Fruit fly (Drosophila melanogaster) whole organism, embryonic: ENCODE measurements around the gene CG11350.

ENCODE experiments used
- Aef1 ChIP-seq: fragments of 200-800 bp; sonication (Bioruptor generic); IDR thresholded peaks from 3 replicates; pipeline ENCODE4 v1.3.6; 2022; ENCODE audit warnings: missing biosample characterization, missing genetic modification characterization
- BEAF-32 ChIP-seq: fragments of 200-800 bp; sonication (Bioruptor generic); optimal IDR thresholded peaks from 3 replicates; lab custom pipeline; 2017; ENCODE audit warnings: missing biosample characterization, missing genetic modification characterization, mild to moderate bottlenecking, moderate library complexity, missing genetic modification reagents
- CG10543 ChIP-seq: fragments of 200-800 bp; sonication (Bioruptor generic); optimal IDR thresholded peaks from 3 replicates; lab custom pipeline; 2017; ENCODE audit warnings: missing biosample characterization, mild to moderate bottlenecking, missing genetic modification characterization, moderate library complexity
- CG11398 ChIP-seq: fragments of 200-800 bp; sonication (Bioruptor generic); optimal IDR thresholded peaks from 2 replicates; lab custom pipeline; 2016; ENCODE audit warnings: missing biosample characterization, missing genetic modification characterization
- CG11560 ChIP-seq: fragments of 200-800 bp; sonication (Bioruptor generic); IDR thresholded peaks from 3 replicates; pipeline ENCODE4 v1.3.6; 2022; ENCODE audit warnings: missing biosample characterization, missing genetic modification characterization
- CG12236 ChIP-seq: fragments of 200-800 bp; sonication (Bioruptor generic); optimal IDR thresholded peaks from 2 replicates; lab custom pipeline; 2016; ENCODE audit warnings: missing biosample characterization, missing genetic modification characterization
- CG13123 ChIP-seq: fragments of 200-800 bp; sonication (Bioruptor generic); optimal IDR thresholded peaks from 2 replicates; lab custom pipeline; 2016; ENCODE audit warnings: missing biosample characterization, missing genetic modification characterization
- CG13624 ChIP-seq: fragments of 200-800 bp; sonication (Bioruptor generic); optimal IDR thresholded peaks from 2 replicates; lab custom pipeline; 2016; ENCODE audit warnings: missing biosample characterization, missing genetic modification characterization
- CG13894 ChIP-seq: fragments of 200-800 bp; sonication (Bioruptor generic); optimal IDR thresholded peaks from 3 replicates; lab custom pipeline; 2018; ENCODE audit warnings: missing biosample characterization, mild to moderate bottlenecking, missing genetic modification characterization, moderate library complexity
- CG16779 ChIP-seq: fragments of 200-800 bp; sonication (Bioruptor generic); IDR thresholded peaks from 2 replicates; pipeline ENCODE4 v1.3.6; 2022; ENCODE audit warnings: missing biosample characterization, missing genetic modification characterization
- CG16813 ChIP-seq: fragments of 200-800 bp; sonication (Bioruptor generic); IDR thresholded peaks from 3 replicates; pipeline ENCODE4 v1.3.6; 2022; ENCODE audit warnings: missing biosample characterization, missing genetic modification characterization; ENCODE audit not compliant: partially characterized antibody
- CG17568 ChIP-seq: fragments of 200-800 bp; sonication (Bioruptor generic); optimal IDR thresholded peaks from 2 replicates; lab custom pipeline; 2018; ENCODE audit warnings: missing biosample characterization, mild to moderate bottlenecking, missing genetic modification characterization, moderate library complexity
- CG17612 ChIP-seq: fragments of 200-800 bp; sonication (Bioruptor generic); IDR thresholded peaks from 2 replicates; pipeline ENCODE4 v1.3.6; 2022; ENCODE audit warnings: missing biosample characterization, missing genetic modification characterization
- CG1792 ChIP-seq: fragments of 200-800 bp; sonication (Bioruptor generic); optimal IDR thresholded peaks from 2 replicates; lab custom pipeline; 2016; ENCODE audit warnings: missing biosample characterization, missing genetic modification characterization
- CG3163 ChIP-seq: fragments of 200-800 bp; sonication (Bioruptor generic); optimal IDR thresholded peaks from 3 replicates; lab custom pipeline; 2016; ENCODE audit warnings: missing biosample characterization, missing genetic modification characterization
- CG32532 ChIP-seq: fragments of 200-800 bp; sonication (Bioruptor generic); IDR thresholded peaks from 2 replicates; pipeline ENCODE4 v1.3.6; 2022; ENCODE audit warnings: missing biosample characterization, missing genetic modification characterization
- CG3281 ChIP-seq: fragments of 200-800 bp; sonication (Bioruptor generic); optimal IDR thresholded peaks from 3 replicates; lab custom pipeline; 2017; ENCODE audit warnings: missing biosample characterization, mild to moderate bottlenecking, missing genetic modification characterization
- CG4730 ChIP-seq: fragments of 200-800 bp; sonication (Bioruptor generic); IDR thresholded peaks from 2 replicates; pipeline ENCODE4 v1.3.6; 2022; ENCODE audit warnings: missing biosample characterization, missing genetic modification characterization
- CG6765 ChIP-seq: fragments of 200-800 bp; sonication (Bioruptor generic); optimal IDR thresholded peaks from 3 replicates; lab custom pipeline; 2017; ENCODE audit warnings: missing biosample characterization, mild to moderate bottlenecking, missing genetic modification characterization
- CG6791 ChIP-seq: fragments of 200-800 bp; sonication (Bioruptor generic); IDR thresholded peaks from 3 replicates; pipeline ENCODE4 v1.3.6; 2022; ENCODE audit warnings: missing biosample characterization, missing genetic modification characterization; ENCODE audit not compliant: partially characterized antibody
- CG7556 ChIP-seq: fragments of 200-800 bp; sonication (Bioruptor generic); optimal IDR thresholded peaks from 2 replicates; lab custom pipeline; 2017; ENCODE audit warnings: missing biosample characterization, mild to moderate bottlenecking, missing genetic modification characterization
- CG7786 ChIP-seq: fragments of 200-800 bp; sonication (Bioruptor generic); optimal IDR thresholded peaks from 2 replicates; lab custom pipeline; 2016; ENCODE audit warnings: missing biosample characterization, missing genetic modification characterization
- CG8089 ChIP-seq: fragments of 200-800 bp; sonication (Bioruptor generic); optimal IDR thresholded peaks from 3 replicates; lab custom pipeline; 2016; ENCODE audit warnings: missing biosample characterization, missing genetic modification characterization
- CG8924 ChIP-seq: fragments of 200-800 bp; optimal IDR thresholded peaks from 3 replicates; lab custom pipeline; 2019; ENCODE audit warnings: missing biosample characterization, mild to moderate bottlenecking, missing genetic modification characterization, moderate library complexity
- CkIIα-i1 ChIP-seq: fragments of 200-800 bp; sonication (Bioruptor generic); IDR thresholded peaks from 2 replicates; pipeline ENCODE4 v1.3.6; 2022; ENCODE audit warnings: missing biosample characterization, missing genetic modification characterization
- H15 ChIP-seq: fragments of 200-800 bp; sonication (Bioruptor generic); IDR thresholded peaks from 3 replicates; pipeline ENCODE4 v1.3.6; 2022; ENCODE audit warnings: missing biosample characterization, missing genetic modification characterization
- Hr39 ChIP-seq: fragments of >200 bp; optimal IDR thresholded peaks from 2 replicates; lab custom pipeline; 2017
- Jarid2 ChIP-seq: fragments of 200-800 bp; sonication (Bioruptor generic); optimal IDR thresholded peaks from 3 replicates; lab custom pipeline; 2017; ENCODE audit warnings: mild to moderate bottlenecking, missing biosample characterization, missing genetic modification reagents, missing genetic modification characterization
- Rx ChIP-seq: fragments of 200-800 bp; sonication (Bioruptor generic); IDR thresholded peaks from 2 replicates; pipeline ENCODE4 v1.3.6; 2022; ENCODE audit warnings: missing biosample characterization, missing genetic modification characterization
- Sin3A ChIP-seq: fragments of >200 bp; optimal IDR thresholded peaks from 2 replicates; lab custom pipeline; 2018
- Sry-β ChIP-seq: fragments of 200-800 bp; sonication (Bioruptor generic); optimal IDR thresholded peaks from 2 replicates; lab custom pipeline; 2018; ENCODE audit warnings: missing biosample characterization, mild to moderate bottlenecking, missing genetic modification characterization, moderate library complexity
- Taf1 ChIP-seq: fragments of 200-800 bp; sonication (Bioruptor generic); IDR thresholded peaks from 2 replicates; pipeline ENCODE4 v1.3.6; 2022; ENCODE audit warnings: missing biosample characterization, missing genetic modification characterization
- Xrp1 ChIP-seq: fragments of 200-800 bp; sonication (Bioruptor generic); IDR thresholded peaks from 2 replicates; pipeline ENCODE4 v1.3.6; 2022; ENCODE audit warnings: missing biosample characterization, missing genetic modification characterization
- bcd ChIP-seq: fragments of 200-800 bp; sonication (Bioruptor generic); optimal IDR thresholded peaks from 2 replicates; lab custom pipeline; 2017; ENCODE audit warnings: missing biosample characterization, mild to moderate bottlenecking, missing genetic modification characterization
- br ChIP-seq: fragments of >200 bp; optimal IDR thresholded peaks from 2 replicates; lab custom pipeline; 2017
- cas ChIP-seq: fragments of 200-800 bp; sonication (Bioruptor generic); IDR thresholded peaks from 2 replicates; pipeline ENCODE4 v1.3.6; 2022; ENCODE audit warnings: missing biosample characterization, missing genetic modification characterization
- cato ChIP-seq: fragments of 200-800 bp; sonication (Bioruptor generic); optimal IDR thresholded peaks from 2 replicates; lab custom pipeline; 2016; ENCODE audit warnings: missing biosample characterization, missing genetic modification characterization, borderline replicate concordance
- caup ChIP-seq: fragments of 200-800 bp; sonication (Bioruptor generic); optimal IDR thresholded peaks from 3 replicates; lab custom pipeline; 2017; ENCODE audit warnings: missing biosample characterization, mild to moderate bottlenecking, missing genetic modification characterization, moderate library complexity; ENCODE audit not compliant: severe bottlenecking
- crol ChIP-seq: fragments of 200-800 bp; sonication (Bioruptor generic); IDR thresholded peaks from 2 replicates; pipeline ENCODE4 v1.3.6; 2022; ENCODE audit warnings: missing biosample characterization, missing genetic modification characterization
- danr ChIP-seq: fragments of 200-800 bp; sonication (Bioruptor generic); IDR thresholded peaks from 2 replicates; pipeline ENCODE4 v1.3.6; 2022; ENCODE audit warnings: missing biosample characterization, missing genetic modification characterization
- esg ChIP-seq: fragments of 200-800 bp; sonication (Bioruptor generic); conservative IDR thresholded peaks from 2 replicates; pipeline ENCODE4 v1.3.6; 2022; ENCODE audit warnings: missing biosample characterization, missing genetic modification characterization
- fu2 ChIP-seq: fragments of 200-800 bp; sonication (Bioruptor generic); optimal IDR thresholded peaks from 2 replicates; lab custom pipeline; 2016; ENCODE audit warnings: missing biosample characterization, missing genetic modification characterization
- hth ChIP-seq: fragments of >200 bp; optimal IDR thresholded peaks from 2 replicates; lab custom pipeline; 2017; ENCODE audit warnings: inconsistent platforms
- lilli ChIP-seq: fragments of 200-800 bp; sonication (Bioruptor generic); optimal IDR thresholded peaks from 3 replicates; lab custom pipeline; 2016; ENCODE audit warnings: missing biosample characterization, missing genetic modification characterization
- otp ChIP-seq: fragments of 200-800 bp; sonication (Bioruptor generic); IDR thresholded peaks from 3 replicates; pipeline ENCODE4, ENCODE4 v1.3.6; 2022; ENCODE audit warnings: missing biosample characterization, missing genetic modification characterization
- slbo ChIP-seq: fragments of 200-800 bp; sonication (Bioruptor generic); IDR thresholded peaks from 2 replicates; pipeline ENCODE4 v1.3.6; 2022; ENCODE audit warnings: missing biosample characterization, missing genetic modification characterization
- slp2 ChIP-seq: fragments of 200-800 bp; sonication (Bioruptor generic); optimal IDR thresholded peaks from 2 replicates; lab custom pipeline; 2016; ENCODE audit warnings: missing biosample characterization, missing genetic modification characterization
- sr ChIP-seq: fragments of 200-800 bp; sonication (Bioruptor generic); IDR thresholded peaks from 3 replicates; pipeline ENCODE4 v1.3.6; 2022; ENCODE audit warnings: missing biosample characterization, missing genetic modification characterization
- stwl ChIP-seq: fragments of 200-800 bp; sonication (Bioruptor generic); optimal IDR thresholded peaks from 3 replicates; lab custom pipeline; 2018; ENCODE audit warnings: missing biosample characterization, mild to moderate bottlenecking, missing genetic modification characterization, moderate library complexity
- toy ChIP-seq: fragments of 200-800 bp; sonication (Bioruptor generic); IDR thresholded peaks from 2 replicates; pipeline ENCODE4 v1.3.6; 2022; ENCODE audit warnings: missing biosample characterization, missing genetic modification characterization
- vvl ChIP-seq: fragments of 200-800 bp; sonication (Bioruptor generic); IDR thresholded peaks from 2 replicates; pipeline ENCODE4 v1.3.6; 2022; ENCODE audit warnings: missing biosample characterization, missing genetic modification characterization
- wek ChIP-seq: fragments of 200-800 bp; sonication (Bioruptor generic); optimal IDR thresholded peaks from 3 replicates; lab custom pipeline; 2018; ENCODE audit warnings: missing biosample characterization, mild to moderate bottlenecking, missing genetic modification characterization, moderate library complexity

Gene CG11350

DNA sequence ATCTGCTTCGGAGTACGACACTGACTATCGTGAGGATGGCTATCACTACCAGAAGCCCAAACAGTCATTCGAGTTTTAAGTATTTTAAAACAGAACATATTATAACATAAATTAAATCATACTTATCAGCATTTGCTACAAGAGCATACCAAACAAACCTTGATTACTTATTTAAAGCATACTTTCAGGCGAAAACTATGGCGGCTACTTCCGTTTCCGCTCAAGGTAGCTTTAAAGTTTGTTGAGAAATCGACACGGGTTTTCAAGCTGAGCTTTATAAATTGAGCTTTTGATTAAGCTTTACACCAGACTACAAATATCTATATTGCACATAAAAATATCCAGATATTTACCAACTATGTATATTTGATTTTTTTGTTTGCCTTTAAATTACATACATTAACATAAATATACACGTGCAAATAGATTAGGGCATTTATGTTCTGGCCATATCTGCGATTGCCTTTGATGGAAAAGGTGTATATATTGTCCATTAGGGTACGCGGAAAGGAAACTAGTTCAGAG lies 7.6 kb upstream of the CG11350 start (continued):
- TF ChIP-seq CG13894 (tag; lab: Kevin White, UChicago) = peak; percentile 59
- peak; percentile 58 for TF ChIP-seq lilli (GFP tag; lab: Kevin White, UChicago)
- peak; percentile 67 for TF ChIP-seq CG8089 (GFP tag; lab: Kevin White, UChicago)
- peak; percentile 59 for TF ChIP-seq CG7556 (GFP tag; lab: Kevin White, UChicago)
- TF ChIP-seq BEAF-32 (GFP tag; lab: Kevin White, UChicago) = no peak
- TF ChIP-seq br (lab: Kevin White, UChicago) = no peak
- no peak for TF ChIP-seq Sin3A (lab: Kevin White, UChicago)
- no peak for TF ChIP-seq crol (GFP tag; lab: Robert Waterston, UW)
- TF ChIP-seq hth (lab: Kevin White, UChicago) = no peak
- TF ChIP-seq CG17568 = peak; percentile 98
- peak; percentile 79 for TF ChIP-seq CG12236
- TF ChIP-seq danr (GFP tag; lab: Robert Waterston, UW) = no peak
- TF ChIP-seq CG17612 (GFP tag; lab: Robert Waterston, UW) = no peak
- no peak for TF ChIP-seq Xrp1 (GFP tag; lab: Robert Waterston, UW)
- 0 out of 2 replicates have a peak, but pooled peaks have one; percentile 32 for TF ChIP-seq toy
- peak; percentile 85 for TF ChIP-seq CG10543 (GFP tag; lab: Kevin White, UChicago)
- TF ChIP-seq wek (GFP tag; lab: Kevin White, UChicago) = peak; percentile 89
- TF ChIP-seq cas (GFP tag; lab: Robert Waterston, UW) = no peak
- peak; percentile 47 for TF ChIP-seq CG13123 (GFP tag; lab: Kevin White, UChicago)
- TF ChIP-seq CG3163 (GFP tag; lab: Kevin White, UChicago) = peak; percentile 24
- peak; percentile 94 for TF ChIP-seq CG3281 (GFP tag; lab: Kevin White, UChicago)
- TF ChIP-seq Hr39 (lab: Kevin White, UChicago) = no peak
- peak; percentile 52 for TF ChIP-seq slp2 (GFP tag; lab: Kevin White, UChicago)
- TF ChIP-seq stwl = peak; percentile 27
- peak; percentile 80 for TF ChIP-seq sr (GFP tag; lab: Robert Waterston, UW)
- no peak for TF ChIP-seq CG4730 (GFP tag; lab: Robert Waterston, UW)
- peak; percentile 89 for TF ChIP-seq vvl (GFP tag; lab: Robert Waterston, UW)
- no peak for TF ChIP-seq CG1792
- no peak for TF ChIP-seq CG11560 (tag; lab: Robert Waterston, UW)
- no peak for TF ChIP-seq Aef1 (GFP tag; lab: Robert Waterston, UW)
- peak; percentile 73 for TF ChIP-seq CG13624 (GFP tag; lab: Kevin White, UChicago)
- no peak for TF ChIP-seq CkIIα-i1 (GFP tag; lab: Robert Waterston, UW)
- TF ChIP-seq cato (GFP tag; lab: Kevin White, UChicago) = peak; percentile 56
- peak; percentile 68 for TF ChIP-seq Jarid2 (GFP tag; lab: Kevin White, UChicago)
- no peak for TF ChIP-seq CG7786 (GFP tag; lab: Kevin White, UChicago)
- 0 out of 3 replicates have a peak, but pooled peaks have one; percentile 42 for TF ChIP-seq H15 (GFP tag; lab: Robert Waterston, UW)
- TF ChIP-seq bcd (GFP tag; lab: Kevin White, UChicago) = peak; percentile 79
- TF ChIP-seq CG32532 (GFP tag; lab: Robert Waterston, UW) = peak; percentile 82
- no peak for TF ChIP-seq CG6791 (GFP tag; lab: Robert Waterston, UW)
- TF ChIP-seq Sry-β = peak; percentile 67
- TF ChIP-seq Rx (GFP tag; lab: Robert Waterston, UW) = peak; percentile 38
- TF ChIP-seq CG16779 = 0 out of 2 replicates have a peak, but pooled peaks have one; percentile 34
- 0 out of 2 replicates have a peak, but pooled peaks have one; percentile 13 for TF ChIP-seq Taf1 (GFP tag; lab: Robert Waterston, UW)
- no peak for TF ChIP-seq slbo (GFP tag; lab: Robert Waterston, UW)
- TF ChIP-seq caup = peak; percentile 97
- no peak for TF ChIP-seq CG16813 (GFP tag; lab: Robert Waterston, UW)
- peak; percentile 74 for TF ChIP-seq CG11398 (GFP tag; lab: Kevin White, UChicago)
- TF ChIP-seq CG6765 = peak; percentile 98
- TF ChIP-seq otp (GFP tag; lab: Robert Waterston, UW) = peak; percentile 84; the same call in 2 of the 3 replicates
- TF ChIP-seq esg (GFP tag; lab: Robert Waterston, UW) = no peak
- no peak for TF ChIP-seq fu2 (GFP tag; lab: Kevin White, UChicago)
- no peak for TF ChIP-seq CG8924 (tag; lab: Kevin White, UChicago)
